Fruit fly (Drosophila melanogaster): ENCODE measurements around the gene skd.

dm6 chr3L:21064587-21064986, 37.4 kb upstream of the skd start:
- no peak for TF ChIP-seq insv (optimal IDR thresholded peaks at IDR 0.05)
- TF ChIP-seq ttk (optimal IDR thresholded peaks at IDR 0.05), result no peak

Measured in Kc167 (cell line).